Worm (Caenorhabditis elegans) whole organism, young adult: ENCODE results near the gene srh-270.

ENCODE experiments used
- B0019.2 ChIP-seq: fragments of 200-800 bp; sonication (Bioruptor generic); conservative IDR thresholded peaks from 2 replicates; pipeline ENCODE4 v1.3.6; 2022; ENCODE audit warnings: missing genetic modification reagents, missing genetic modification characterization, missing compliant biosample characterization
- B0035.1 ChIP-seq: sonication (generic microtip); optimal IDR thresholded peaks from 2 replicates; lab custom pipeline; 2016; ENCODE audit warnings: missing genetic modification characterization, mild to moderate bottlenecking, missing compliant biosample characterization, missing genotype, missing genetic modification reagents
- F33H1.4 ChIP-seq: fragments of 200-800 bp; sonication (Bioruptor generic); IDR thresholded peaks from 2 replicates; pipeline ENCODE4 v1.3.6; 2022; ENCODE audit warnings: missing genetic modification reagents, missing genetic modification characterization, missing compliant biosample characterization
- F52B5.7 ChIP-seq: sonication (generic microtip); optimal IDR thresholded peaks from 2 replicates; lab custom pipeline; 2016; ENCODE audit warnings: mild to moderate bottlenecking, missing genetic modification characterization, missing compliant biosample characterization
- F55B11.4 ChIP-seq: sonication (generic microtip); optimal IDR thresholded peaks from 2 replicates; lab custom pipeline; 2016; ENCODE audit warnings: missing compliant biosample characterization, missing genetic modification characterization, borderline replicate concordance; ENCODE audit not compliant: insufficient read depth
- F57A8.1 ChIP-seq: fragments of 200-800 bp; sonication (Bioruptor generic); optimal IDR thresholded peaks from 2 replicates; lab custom pipeline; 2018; ENCODE audit warnings: mild to moderate bottlenecking, missing genetic modification characterization, moderate library complexity, missing compliant biosample characterization
- F57C9.4 ChIP-seq: sonication (generic microtip); optimal IDR thresholded peaks from 2 replicates; lab custom pipeline; 2017; ENCODE audit warnings: mild to moderate bottlenecking, missing genetic modification characterization, missing compliant biosample characterization
- T07F8.4 ChIP-seq: sonication (generic microtip); optimal IDR thresholded peaks from 2 replicates; lab custom pipeline; 2016; ENCODE audit warnings: mild to moderate bottlenecking, missing genetic modification characterization, moderate library complexity, missing compliant biosample characterization
- Y53G8AR.9 ChIP-seq: fragments of 200-800 bp; sonication (Bioruptor generic); conservative IDR thresholded peaks from 2 replicates; pipeline ENCODE4 v1.3.6; 2022; ENCODE audit warnings: missing genetic modification reagents, missing genetic modification characterization, missing compliant biosample characterization
- Y95B8A.8 ChIP-seq: fragments of 200-800 bp; sonication (Bioruptor generic); IDR thresholded peaks from 2 replicates; pipeline ENCODE4 v1.3.6; 2022; ENCODE audit warnings: missing genetic modification reagents, missing genetic modification characterization, missing compliant biosample characterization
- aptf-3 ChIP-seq: fragments of 200-800 bp; sonication (Bioruptor generic); IDR thresholded peaks from 2 replicates; pipeline ENCODE4 v1.3.6; 2022; ENCODE audit warnings: missing genetic modification characterization, missing compliant biosample characterization
- attf-5 ChIP-seq: fragments of 200-800 bp; sonication (Bioruptor generic); optimal IDR thresholded peaks from 2 replicates; lab custom pipeline; 2018; ENCODE audit warnings: mild to moderate bottlenecking, missing genetic modification characterization, missing compliant biosample characterization
- bed-1 ChIP-seq: fragments of 200-800 bp; sonication (Bioruptor generic); IDR thresholded peaks from 2 replicates; pipeline ENCODE4 v1.3.6; 2022; ENCODE audit warnings: missing genetic modification reagents, missing genetic modification characterization, missing compliant biosample characterization
- bed-2 ChIP-seq: fragments of 200-800 bp; sonication (Bioruptor generic); IDR thresholded peaks from 2 replicates; pipeline ENCODE4 v1.3.6; 2022; ENCODE audit warnings: missing genetic modification reagents, missing genetic modification characterization, missing compliant biosample characterization
- ceh-40 ChIP-seq: fragments of 200-800 bp; sonication (Bioruptor generic); IDR thresholded peaks from 2 replicates; pipeline ENCODE4 v1.3.6; 2022; ENCODE audit warnings: missing genetic modification characterization, missing compliant biosample characterization
- ceh-58 ChIP-seq: fragments of 200-800 bp; sonication (Bioruptor generic); IDR thresholded peaks from 2 replicates; pipeline ENCODE4 v1.3.6; 2022; ENCODE audit warnings: missing genetic modification characterization, missing compliant biosample characterization
- ceh-79 ChIP-seq: sonication (generic microtip); optimal IDR thresholded peaks from 2 replicates; lab custom pipeline; 2017; ENCODE audit warnings: mild to moderate bottlenecking, missing genetic modification characterization, missing compliant biosample characterization
- egl-18 ChIP-seq: fragments of 200-800 bp; sonication (Bioruptor generic); IDR thresholded peaks from 2 replicates; pipeline ENCODE4 v1.3.6; 2022; ENCODE audit warnings: missing genetic modification reagents, missing genetic modification characterization, missing compliant biosample characterization
- fkh-3 ChIP-seq: sonication (generic microtip); optimal IDR thresholded peaks from 2 replicates; lab custom pipeline; 2016; ENCODE audit warnings: mild to moderate bottlenecking, missing genetic modification characterization, missing compliant biosample characterization
- him-1 ChIP-seq: sonication (generic microtip); optimal IDR thresholded peaks from 2 replicates; lab custom pipeline; 2016; ENCODE audit warnings: missing genotype, missing genetic modification reagents, missing genetic modification characterization, missing compliant biosample characterization
- hmg-1.2 ChIP-seq: fragments of 200-800 bp; sonication (Bioruptor generic); IDR thresholded peaks from 2 replicates; pipeline ENCODE4 v1.3.6; 2022; ENCODE audit warnings: missing genetic modification reagents, missing genetic modification characterization, missing compliant biosample characterization
- let-607 ChIP-seq, 2 experiments: fragments of 200-800 bp in 1 of 2; sonication (Bioruptor generic) in 1 of 2; sonication (generic microtip) in 1 of 2; optimal IDR thresholded peaks; 2 replicates each; lab custom pipeline; 2016 to 2018; ENCODE audit warnings: mild to moderate bottlenecking in 2 of 2, missing compliant biosample characterization in 2 of 2, missing genetic modification characterization in 2 of 2, moderate library complexity in 2 of 2, missing genotype in 1 of 2
- lin-40 ChIP-seq: sonication (generic microtip); optimal IDR thresholded peaks from 2 replicates; lab custom pipeline; 2016; ENCODE audit warnings: missing genetic modification characterization, mild to moderate bottlenecking, missing compliant biosample characterization, missing genotype, missing genetic modification reagents
- lin-54 ChIP-seq: fragments of 200-800 bp; sonication (Bioruptor generic); optimal IDR thresholded peaks from 2 replicates; lab custom pipeline; 2018; ENCODE audit warnings: mild to moderate bottlenecking, missing genetic modification characterization, missing compliant biosample characterization
- lsl-1 ChIP-seq: fragments of 200-800 bp; sonication (Bioruptor generic); optimal IDR thresholded peaks from 2 replicates; lab custom pipeline; 2018; ENCODE audit warnings: mild to moderate bottlenecking, missing genetic modification characterization, moderate library complexity, missing compliant biosample characterization
- lsy-27 ChIP-seq: sonication (generic microtip); optimal IDR thresholded peaks from 2 replicates; lab custom pipeline; 2017; ENCODE audit warnings: missing genetic modification characterization, mild to moderate bottlenecking, missing compliant biosample characterization, antibody characterized with exemption, missing genotype, borderline replicate concordance; ENCODE audit not compliant: insufficient read depth
- madf-10 ChIP-seq: sonication (generic microtip); optimal IDR thresholded peaks from 2 replicates; lab custom pipeline; 2016; ENCODE audit warnings: mild to moderate bottlenecking, missing genetic modification characterization, missing compliant biosample characterization
- mcd-1 ChIP-seq: fragments of 200-800 bp; sonication (Bioruptor generic); IDR thresholded peaks from 2 replicates; pipeline ENCODE4 v1.3.6; 2022; ENCODE audit warnings: missing genetic modification reagents, missing genetic modification characterization, missing compliant biosample characterization
- nfya-2 ChIP-seq: fragments of 200-800 bp; sonication (Bioruptor generic); IDR thresholded peaks from 2 replicates; pipeline ENCODE4 v1.3.6; 2022; ENCODE audit warnings: missing genetic modification reagents, missing genetic modification characterization, missing compliant biosample characterization
- nfyb-1 ChIP-seq: fragments of 200-800 bp; sonication (Bioruptor generic); IDR thresholded peaks from 2 replicates; pipeline ENCODE4 v1.3.6; 2022; ENCODE audit warnings: missing genetic modification reagents, missing genetic modification characterization, missing compliant biosample characterization
- nhr-179 ChIP-seq: sonication (generic microtip); optimal IDR thresholded peaks from 2 replicates; lab custom pipeline; 2016; ENCODE audit warnings: mild to moderate bottlenecking, missing genetic modification characterization, missing compliant biosample characterization
- nhr-27 ChIP-seq: fragments of 200-800 bp; sonication (Bioruptor generic); optimal IDR thresholded peaks from 2 replicates; lab custom pipeline; 2018; ENCODE audit warnings: mild to moderate bottlenecking, missing genetic modification characterization, moderate library complexity, missing compliant biosample characterization
- rec-8 ChIP-seq, 2 experiments: sonication (generic microtip); optimal IDR thresholded peaks; 2 replicates each; lab custom pipeline; 2016; ENCODE audit warnings: mild to moderate bottlenecking in 2 of 2, missing genetic modification characterization in 2 of 2, missing genetic modification reagents in 2 of 2, missing genotype in 2 of 2, missing biosample characterization in 1 of 2, missing compliant biosample characterization in 1 of 2, moderate library complexity in 1 of 2
- repo-1 ChIP-seq: sonication (generic microtip); optimal IDR thresholded peaks from 2 replicates; lab custom pipeline; 2017; ENCODE audit warnings: mild to moderate bottlenecking, missing genetic modification characterization, missing compliant biosample characterization
- somi-1 ChIP-seq: fragments of 200-800 bp; sonication (Bioruptor generic); optimal IDR thresholded peaks from 2 replicates; lab custom pipeline; 2018; ENCODE audit warnings: mild to moderate bottlenecking, missing genetic modification characterization, missing compliant biosample characterization
- sptf-2 ChIP-seq: fragments of 200-800 bp; sonication (Bioruptor generic); optimal IDR thresholded peaks from 2 replicates; lab custom pipeline; 2018; ENCODE audit warnings: mild to moderate bottlenecking, missing genetic modification characterization, missing compliant biosample characterization
- tbp1 ChIP-seq: fragments of 200-800 bp; sonication (Bioruptor generic); optimal IDR thresholded peaks from 2 replicates; lab custom pipeline; 2018; ENCODE audit warnings: mild to moderate bottlenecking, missing genetic modification characterization, missing compliant biosample characterization
- tlf-1 ChIP-seq: fragments of 200-800 bp; sonication (Bioruptor generic); optimal IDR thresholded peaks from 2 replicates; lab custom pipeline; 2018; ENCODE audit warnings: mild to moderate bottlenecking, missing genetic modification characterization, missing compliant biosample characterization
- unc-130 ChIP-seq: sonication (generic microtip); optimal IDR thresholded peaks from 2 replicates; lab custom pipeline; 2016; ENCODE audit warnings: missing genetic modification reagents, missing genetic modification characterization, missing compliant biosample characterization
- zim-3 ChIP-seq: sonication (generic microtip); optimal IDR thresholded peaks from 2 replicates; lab custom pipeline; 2017; ENCODE audit warnings: mild to moderate bottlenecking, missing genetic modification characterization, moderate library complexity, missing compliant biosample characterization
- ztf-26 ChIP-seq: sonication (generic microtip); optimal IDR thresholded peaks from 2 replicates; lab custom pipeline; 2017; ENCODE audit warnings: missing genetic modification characterization, missing compliant biosample characterization
- ztf-6 ChIP-seq: fragments of 200-800 bp; sonication (Bioruptor generic); IDR thresholded peaks from 2 replicates; pipeline ENCODE4 v1.3.6; 2022; ENCODE audit warnings: missing genetic modification reagents, missing genetic modification characterization, missing compliant biosample characterization

srh-270 gene

DNA sequence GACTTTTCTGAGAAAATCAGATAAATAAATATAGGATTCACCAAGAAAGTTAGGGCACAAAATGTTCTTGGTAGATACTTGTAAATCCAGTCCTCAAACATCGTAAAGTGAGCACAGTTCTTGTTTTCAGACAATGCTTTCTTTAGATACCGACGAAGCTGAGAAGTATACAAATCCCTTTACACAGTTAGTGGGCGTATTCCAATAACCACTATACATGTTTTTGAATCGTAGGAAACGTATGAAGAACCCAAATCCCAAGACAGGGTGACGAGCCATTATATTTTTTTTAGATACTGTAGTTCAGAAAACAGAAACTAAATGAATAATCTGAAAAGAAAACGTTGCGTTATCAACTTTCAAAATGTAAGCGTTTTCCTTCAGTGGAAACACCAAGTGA lies 15.6 kb downstream of the srh-270 start, which contains the start of gene srj-44:
Gene srj-44 (minus strand): TSS at position 101 of the 400 bp plus-strand sequence.
- TF ChIP-seq Y53G8AR.9 (GFP tag; lab: Robert Waterston, UW) (no peak), mcd-1 (GFP tag; lab: Robert Waterston, UW) (no peak), T07F8.4 (tag; lab: Kevin White, UChicago) (no peak), F57C9.4 (tag; lab: Kevin White, UChicago) (no peak), him-1 (tag; lab: Kevin White, UChicago) (no peak), ztf-26 (tag; lab: Kevin White, UChicago) (no peak), unc-130 (no peak), lin-54 (GFP tag; lab: Kevin White, UChicago) (no peak), repo-1 (no peak), bed-1 (GFP tag; lab: Robert Waterston, UW) (no peak), lsl-1 (GFP tag; lab: Kevin White, UChicago) (no peak)

DNA sequence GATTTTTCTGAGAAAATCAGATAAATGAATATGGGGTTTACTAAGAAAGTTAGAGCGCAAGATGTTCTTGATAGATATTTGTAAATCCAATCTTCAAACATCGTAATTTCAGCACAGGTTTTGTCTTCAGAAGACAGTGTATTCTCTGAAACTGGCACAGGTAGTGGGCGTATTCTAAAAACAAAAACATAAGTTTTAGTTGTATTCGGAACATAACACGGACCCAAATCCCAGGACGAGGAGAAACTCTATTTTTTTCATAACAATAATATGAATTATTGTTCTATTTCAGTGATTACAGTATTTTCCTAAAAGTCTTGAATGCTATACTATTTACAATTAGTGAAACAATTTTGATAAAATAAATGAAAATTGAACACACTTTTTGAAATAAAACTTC lies 24.9 kb downstream of the srh-270 start, which contains the start of gene srj-45:
Gene srj-45 (minus strand): TSS at position 101 of the 400 bp plus-strand sequence.
- TF ChIP-seq unc-130 (no peak), T07F8.4 (tag; lab: Kevin White, UChicago) (no peak), tlf-1 (no peak), B0019.2 (GFP tag; lab: Robert Waterston, UW) (no peak), Y95B8A.8 (GFP tag; lab: Robert Waterston, UW) (no peak), zim-3 (tag; lab: Kevin White, UChicago) (no peak), hmg-1.2 (GFP tag; lab: Robert Waterston, UW) (no peak), ceh-79 (tag; lab: Kevin White, UChicago) (no peak), nhr-27 (tag; lab: Kevin White, UChicago) (no peak), ceh-58 (no peak), lsy-27 (tag; lab: Kevin White, UChicago) (no peak), F33H1.4 (GFP tag; lab: Robert Waterston, UW) (no peak), nfyb-1 (GFP tag; lab: Robert Waterston, UW) (no peak), F52B5.7 (tag; lab: Kevin White, UChicago) (no peak)

DNA sequence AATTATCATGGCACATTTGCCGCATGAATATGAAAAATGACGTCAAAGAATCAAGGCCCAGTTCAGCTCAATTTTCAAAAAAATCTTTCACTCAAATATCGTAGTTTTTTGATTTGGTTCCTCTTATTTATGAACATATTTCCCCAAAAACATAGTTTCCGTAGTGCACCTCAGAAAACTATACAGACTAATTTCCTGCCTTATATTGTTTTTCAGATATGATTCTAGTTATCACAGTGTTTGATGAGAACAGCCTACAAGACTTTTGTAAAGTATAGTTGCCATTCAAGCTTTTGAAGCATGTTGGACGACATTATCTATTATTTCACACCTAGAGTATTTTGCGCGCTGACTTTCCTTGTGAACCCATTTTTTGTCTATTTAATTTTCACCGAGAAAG lies 28.7 kb downstream of the srh-270 start, which contains the start of gene srj-50:
Gene srj-50 (plus strand): TSS at position 301 of the 400 bp plus-strand sequence.
- no peak for TF ChIP-seq F57A8.1
- TF ChIP-seq hmg-1.2 (GFP tag; lab: Robert Waterston, UW) = no peak
- no peak for TF ChIP-seq nfya-2 (GFP tag; lab: Robert Waterston, UW)
- TF ChIP-seq aptf-3 (GFP tag; lab: Robert Waterston, UW) = no peak
- TF ChIP-seq fkh-3 (tag; lab: Kevin White, UChicago) = no peak
- TF ChIP-seq let-607 (tag; optimal IDR thresholded peaks at IDR 0.05; lab: Kevin White, UChicago) = no peak
- no peak for TF ChIP-seq madf-10 (tag; lab: Kevin White, UChicago)
- TF ChIP-seq attf-5 (GFP tag; lab: Kevin White, UChicago) = no peak

DNA sequence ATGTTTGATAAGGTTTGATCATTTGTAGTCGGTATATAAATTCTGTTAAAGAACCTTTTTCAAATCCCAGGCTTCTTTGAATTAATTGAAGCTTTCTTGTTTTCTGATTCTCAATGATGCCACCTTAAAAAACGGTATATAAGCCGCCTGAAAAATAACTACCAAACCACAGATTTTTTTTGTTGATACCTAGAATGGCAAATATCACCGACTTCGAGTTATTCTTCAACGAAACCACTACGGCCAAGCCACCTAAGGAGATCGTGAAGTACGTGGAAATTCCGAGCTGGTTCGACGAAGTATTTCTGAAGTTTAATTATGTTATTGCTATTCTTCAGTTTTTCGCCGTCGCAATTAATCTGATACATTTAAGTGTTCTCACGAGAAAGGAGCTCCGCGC lies 30.6 kb downstream of the srh-270 start, which contains the start of gene srw-2:
Gene srw-2 (plus strand): TSS at position 62 of the 400 bp plus-strand sequence.
- TF ChIP-seq tbp1 (GFP tag; lab: Kevin White, UChicago) = no peak
- no peak for TF ChIP-seq ztf-6
- TF ChIP-seq mcd-1 (GFP tag; lab: Robert Waterston, UW) = no peak
- TF ChIP-seq F55B11.4 (tag; lab: Kevin White, UChicago) = no peak
- TF ChIP-seq let-607 (tag; optimal IDR thresholded peaks at IDR 0.05; lab: Kevin White, UChicago) = no peak
- no peak for TF ChIP-seq lsy-27 (tag; lab: Kevin White, UChicago)
- TF ChIP-seq fkh-3 (tag; lab: Kevin White, UChicago) = no peak
- TF ChIP-seq B0035.1 (tag; lab: Kevin White, UChicago) = no peak
- TF ChIP-seq egl-18 (GFP tag; lab: Robert Waterston, UW) = no peak
- TF ChIP-seq somi-1 = no peak
- no peak for TF ChIP-seq sptf-2
- TF ChIP-seq rec-8 (tag; optimal IDR thresholded peaks at IDR 0.05; lab: Kevin White, UChicago) = no peak
- TF ChIP-seq ceh-40 (GFP tag; lab: Robert Waterston, UW) = no peak
- no peak for TF ChIP-seq nhr-179 (tag; lab: Kevin White, UChicago)
- TF ChIP-seq bed-2 = no peak
- TF ChIP-seq lin-40 (tag; lab: Kevin White, UChicago) = no peak
